Worm (Caenorhabditis elegans) whole organism, L1 larva: ENCODE data around the gene nspf-3.

Source experiments
- aly-2 ChIP-seq: fragments of 150-350 bp; optimal IDR thresholded peaks from 2 replicates; lab custom pipeline; 2014; ENCODE audit warnings: missing biosample characterization, missing genetic modification characterization
- sup-37 ChIP-seq: fragments of 200-800 bp; sonication (Bioruptor generic); optimal IDR thresholded peaks from 2 replicates; lab custom pipeline; 2018; ENCODE audit warnings: mild to moderate bottlenecking, missing genetic modification characterization, missing compliant biosample characterization
- zag-1 ChIP-seq: fragments of 150-350 bp; optimal IDR thresholded peaks from 2 replicates; lab custom pipeline; 2014; ENCODE audit warnings: missing biosample characterization, missing genetic modification characterization

- TF ChIP-seq zag-1 (no peak), sup-37 (GFP tag; lab: Kevin White, UChicago) (no peak), aly-2 (tag; lab: Kevin White, UChicago) (no peak)
These were observed 40.7 kb upstream of the nspf-3 start for ce11 chrII:2730647-2731046.
